Worm (Caenorhabditis elegans) whole organism, L3 larva: ENCODE measurements around the gene nep-4.

Experiments used
- ama-1 ChIP-seq: fragments of 150-350 bp; optimal IDR thresholded peaks from 2 replicates; lab custom pipeline; 2018
- ceh-28 ChIP-seq: fragments of 150-350 bp; optimal IDR thresholded peaks from 2 replicates; lab custom pipeline; 2014; ENCODE audit warnings: missing biosample characterization, missing genetic modification reagents, missing genetic modification characterization
- ceh-82 ChIP-seq: fragments of 150-350 bp; optimal IDR thresholded peaks from 2 replicates; lab custom pipeline; 2014; ENCODE audit warnings: missing biosample characterization, missing genetic modification characterization
- ceh-9 ChIP-seq: sonication (generic microtip); optimal IDR thresholded peaks from 2 replicates; lab custom pipeline; 2018; ENCODE audit warnings: missing biosample characterization, missing genetic modification characterization
- daf-12 ChIP-seq: fragments of 150-350 bp; optimal IDR thresholded peaks from 2 replicates; lab custom pipeline; 2014; ENCODE audit warnings: missing biosample characterization, missing genetic modification reagents, missing genetic modification characterization
- egl-27 ChIP-seq: sonication (generic microtip); optimal IDR thresholded peaks from 4 replicates; lab custom pipeline; 2017; ENCODE audit warnings: missing biosample characterization, missing genetic modification reagents, missing genetic modification characterization
- egl-5 ChIP-seq: fragments of 150-350 bp; optimal IDR thresholded peaks from 2 replicates; lab custom pipeline; 2017; ENCODE audit warnings: missing biosample characterization, missing genetic modification reagents, missing genetic modification characterization, inconsistent platforms
- elt-1 ChIP-seq: fragments of 150-350 bp; optimal IDR thresholded peaks from 2 replicates; lab custom pipeline; 2014; ENCODE audit warnings: missing biosample characterization, missing genetic modification characterization
- elt-2 ChIP-seq: sonication (generic microtip); optimal IDR thresholded peaks from 2 replicates; lab custom pipeline; 2016; ENCODE audit warnings: missing genetic modification reagents, mild to moderate bottlenecking, missing genetic modification characterization, missing compliant biosample characterization
- elt-3 ChIP-seq, 3 experiments: fragments of 150-350 bp in 1 of 3; sonication (generic microtip) in 2 of 3; optimal IDR thresholded peaks; 2 replicates in 2 of 3; 4 replicates in 1 of 3; lab custom pipeline; 2014 to 2017; ENCODE audit warnings: missing biosample characterization in 3 of 3, missing genetic modification characterization in 3 of 3
- eor-1 ChIP-seq, 2 experiments: fragments of 150-350 bp; optimal IDR thresholded peaks; 2 replicates each; lab custom pipeline; 2014 to 2018; ENCODE audit warnings: missing biosample characterization in 2 of 2, missing genetic modification characterization in 2 of 2
- fkh-2 ChIP-seq: fragments of 150-350 bp; optimal IDR thresholded peaks from 2 replicates; lab custom pipeline; 2014; ENCODE audit warnings: missing biosample characterization, missing genetic modification reagents, missing genetic modification characterization
- fos-1 ChIP-seq: fragments of 150-350 bp; optimal IDR thresholded peaks from 2 replicates; lab custom pipeline; 2014; ENCODE audit warnings: missing biosample characterization, missing genetic modification characterization
- hmg-11 ChIP-seq: sonication (generic microtip); optimal IDR thresholded peaks from 2 replicates; lab custom pipeline; 2016; ENCODE audit warnings: missing genetic modification characterization, missing compliant biosample characterization
- jun-1 ChIP-seq: fragments of 150-350 bp; optimal IDR thresholded peaks from 2 replicates; lab custom pipeline; 2014; ENCODE audit warnings: missing biosample characterization, missing genetic modification reagents, missing genetic modification characterization
- lsy-12 ChIP-seq: sonication (generic microtip); optimal IDR thresholded peaks from 2 replicates; lab custom pipeline; 2016; ENCODE audit warnings: mild to moderate bottlenecking, missing genetic modification characterization, missing compliant biosample characterization
- mdl-1 ChIP-seq: fragments of 150-350 bp; optimal IDR thresholded peaks from 2 replicates; lab custom pipeline; 2014; ENCODE audit warnings: missing biosample characterization, missing genetic modification characterization
- nfya-1 ChIP-seq: sonication (generic microtip); optimal IDR thresholded peaks from 2 replicates; lab custom pipeline; 2017; ENCODE audit warnings: missing genetic modification characterization, mild to moderate bottlenecking, missing compliant biosample characterization, antibody characterized with exemption, moderate library complexity; ENCODE audit not compliant: insufficient read depth
- nhr-11 ChIP-seq: fragments of 150-350 bp; optimal IDR thresholded peaks from 2 replicates; lab custom pipeline; 2014; ENCODE audit warnings: missing biosample characterization, missing genetic modification characterization
- nhr-12 ChIP-seq: fragments of 150-350 bp; optimal IDR thresholded peaks from 2 replicates; lab custom pipeline; 2014; ENCODE audit warnings: missing biosample characterization, missing genetic modification characterization
- nhr-23 ChIP-seq: fragments of 150-350 bp; optimal IDR thresholded peaks from 2 replicates; lab custom pipeline; 2014; ENCODE audit warnings: missing biosample characterization, missing genetic modification reagents, missing genetic modification characterization
- nhr-237 ChIP-seq: fragments of 150-350 bp; optimal IDR thresholded peaks from 2 replicates; lab custom pipeline; 2014; ENCODE audit warnings: missing biosample characterization, missing genetic modification characterization
- nhr-25 ChIP-seq: sonication (generic microtip); optimal IDR thresholded peaks from 2 replicates; lab custom pipeline; 2017; ENCODE audit warnings: missing biosample characterization, missing genetic modification characterization
- nhr-28 ChIP-seq: fragments of 150-350 bp; optimal IDR thresholded peaks from 2 replicates; lab custom pipeline; 2014; ENCODE audit warnings: missing biosample characterization, missing genetic modification characterization
- nhr-43 ChIP-seq: sonication (generic microtip); optimal IDR thresholded peaks from 2 replicates; lab custom pipeline; 2016; ENCODE audit warnings: mild to moderate bottlenecking, missing genetic modification characterization, missing compliant biosample characterization; ENCODE audit not compliant: poor library complexity, severe bottlenecking
- nhr-67 ChIP-seq: fragments of 150-350 bp; optimal IDR thresholded peaks from 2 replicates; lab custom pipeline; 2014; ENCODE audit warnings: missing biosample characterization, missing genetic modification characterization
- nhr-76 ChIP-seq: fragments of 150-350 bp; sonication (generic microtip); optimal IDR thresholded peaks from 5 replicates; lab custom pipeline; 2014; ENCODE audit warnings: missing biosample characterization, missing genetic modification characterization
- nhr-77 ChIP-seq: fragments of 150-350 bp; optimal IDR thresholded peaks from 2 replicates; lab custom pipeline; 2014; ENCODE audit warnings: missing biosample characterization, missing genetic modification characterization
- pha-4 ChIP-seq: fragments of 150-350 bp; optimal IDR thresholded peaks from 2 replicates; lab custom pipeline; 2014; ENCODE audit warnings: missing biosample characterization, missing genetic modification reagents, missing genetic modification characterization
- pqm-1 ChIP-seq: fragments of 150-350 bp; optimal IDR thresholded peaks from 2 replicates; lab custom pipeline; 2017; ENCODE audit warnings: missing biosample characterization, missing genetic modification characterization, inconsistent platforms
- skn-1 ChIP-seq: fragments of 150-350 bp; optimal IDR thresholded peaks from 2 replicates; lab custom pipeline; 2014; ENCODE audit warnings: missing biosample characterization, missing genetic modification characterization
- tbx-2 ChIP-seq: sonication (generic microtip); optimal IDR thresholded peaks from 2 replicates; lab custom pipeline; 2016; ENCODE audit warnings: mild to moderate bottlenecking, missing genetic modification characterization, missing compliant biosample characterization
- unc-39 ChIP-seq: sonication (generic microtip); optimal IDR thresholded peaks from 4 replicates; lab custom pipeline; 2017; ENCODE audit warnings: missing biosample characterization, missing genetic modification characterization
- unc-62 ChIP-seq: fragments of 150-350 bp; sonication (generic microtip); optimal IDR thresholded peaks from 4 replicates; lab custom pipeline; 2014; ENCODE audit warnings: missing biosample characterization, missing genetic modification reagents, missing genetic modification characterization
- ztf-11 ChIP-seq: fragments of 150-350 bp; optimal IDR thresholded peaks from 2 replicates; lab custom pipeline; 2014; ENCODE audit warnings: missing biosample characterization, missing genetic modification characterization
- ztf-4 ChIP-seq: fragments of 150-350 bp; optimal IDR thresholded peaks from 2 replicates; lab custom pipeline; 2014; ENCODE audit warnings: missing biosample characterization, missing genetic modification characterization

Gene nep-4

DNA sequence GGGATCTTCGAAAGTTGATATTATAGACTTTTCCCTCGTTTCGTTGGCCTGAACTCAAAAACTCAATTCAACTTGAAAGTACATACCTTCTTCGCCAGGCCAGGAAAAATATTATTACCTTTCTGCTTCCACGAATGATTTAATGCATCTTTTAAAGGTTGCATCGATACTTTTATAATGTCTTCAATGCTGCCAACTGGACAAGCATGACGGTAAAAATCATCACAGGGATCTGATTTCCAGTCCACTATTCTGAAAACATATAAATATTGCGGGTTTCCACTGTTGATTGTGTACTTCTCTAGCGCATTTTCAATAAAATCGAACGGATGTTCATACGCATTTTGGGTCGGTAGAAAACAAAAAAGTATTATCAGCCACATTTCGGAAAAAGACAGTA is at the start of gene nep-4:
nep-4 (minus strand) TSS at position 393 of the 400 bp plus-strand sequence.
- no peak for TF ChIP-seq unc-39
- no peak for TF ChIP-seq ceh-28 (tag; lab: Kevin White, UChicago)
- TF ChIP-seq tbx-2 (tag; lab: Kevin White, UChicago), result no peak
- TF ChIP-seq ztf-4 (tag; lab: Kevin White, UChicago), result no peak
- TF ChIP-seq fkh-2 (tag; lab: Kevin White, UChicago), result no peak
- TF ChIP-seq nhr-12 (tag; lab: Kevin White, UChicago), result no peak
- no peak for TF ChIP-seq skn-1 (tag; lab: Kevin White, UChicago)
- no peak for TF ChIP-seq unc-62 (GFP tag; lab: Kevin White, UChicago)
- no peak for TF ChIP-seq nhr-77 (tag; lab: Kevin White, UChicago)
- TF ChIP-seq elt-2, result no peak
- TF ChIP-seq nhr-25 (tag; lab: Kevin White, UChicago), result no peak
- TF ChIP-seq lsy-12 (tag; lab: Kevin White, UChicago), result no peak
- no peak for TF ChIP-seq egl-5 (tag; lab: Kevin White, UChicago)
- no peak for TF ChIP-seq elt-1 (tag; lab: Kevin White, UChicago)
- TF ChIP-seq nhr-43 (tag; lab: Kevin White, UChicago), result no peak
- no peak for TF ChIP-seq fos-1 (tag; lab: Kevin White, UChicago)
- TF ChIP-seq ceh-82 (tag; lab: Kevin White, UChicago), result no peak
- no peak for TF ChIP-seq mdl-1 (tag; lab: Kevin White, UChicago)

DNA sequence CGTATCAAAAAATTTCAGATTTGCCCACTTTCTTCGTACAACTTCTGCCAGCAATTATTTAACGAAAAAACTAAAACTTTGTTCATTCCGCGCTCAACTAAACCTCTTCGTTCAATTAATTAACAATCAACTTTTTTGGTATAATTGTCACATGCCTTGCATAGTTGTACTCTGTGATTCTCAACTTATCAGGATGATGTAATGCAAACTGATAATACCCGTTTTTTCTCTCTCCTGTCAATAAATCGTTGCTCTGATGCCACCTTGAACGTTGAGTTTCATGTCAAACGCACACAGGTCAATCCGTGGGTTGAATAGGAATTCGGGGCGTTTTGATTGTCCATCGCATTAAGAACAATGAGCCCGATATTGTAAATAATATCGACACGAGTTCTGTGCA is 42.4 kb upstream of the nep-4 start:
- no peak for TF ChIP-seq unc-62 (GFP tag; lab: Kevin White, UChicago)
- no peak for TF ChIP-seq nhr-77 (tag; lab: Kevin White, UChicago)
- peak; percentile 78 for TF ChIP-seq pqm-1
- peak; percentile 95 for TF ChIP-seq elt-2
- TF ChIP-seq eor-1 (tag; optimal IDR thresholded peaks at IDR 0.05; lab: Kevin White, UChicago), result no peak
- no peak for TF ChIP-seq daf-12
- TF ChIP-seq pha-4 (tag; lab: Kevin White, UChicago), result peak; percentile 73
- no peak for TF ChIP-seq lsy-12 (tag; lab: Kevin White, UChicago)
- TF ChIP-seq, all 47 proteins: peak for 3

DNA sequence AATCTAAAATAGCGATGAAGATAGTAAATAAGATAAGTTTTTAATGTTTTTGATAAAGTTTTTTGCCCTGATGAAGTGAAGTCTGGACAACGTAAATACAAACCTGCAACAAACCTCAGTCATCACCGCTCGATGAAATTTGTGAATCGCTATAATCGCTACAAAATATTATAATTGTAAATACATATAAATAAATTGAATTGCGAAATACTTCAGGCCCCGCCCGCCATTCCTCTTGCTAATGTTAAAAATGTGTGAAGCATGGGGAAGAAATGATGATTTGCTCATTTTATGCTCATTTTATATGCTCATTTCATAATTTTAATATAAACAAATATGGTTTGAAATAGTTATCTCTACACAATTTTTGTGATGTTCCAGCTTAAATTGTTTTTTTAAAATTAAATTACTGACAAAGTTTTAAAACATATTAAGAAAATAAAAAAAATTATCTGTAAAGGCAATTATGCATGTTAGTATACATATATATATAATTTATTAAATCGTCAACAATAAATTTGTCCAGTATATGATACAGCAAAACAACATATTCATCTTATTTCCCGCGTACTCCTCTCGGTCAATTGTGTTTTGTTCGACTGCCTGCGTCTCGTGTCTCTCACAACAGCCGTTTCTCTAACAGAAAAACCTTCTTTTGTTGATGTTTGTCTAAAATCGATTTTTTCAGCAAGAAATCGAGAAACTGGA is 41.0 kb upstream of the nep-4 start, which contains the start of gene sid-5:
sid-5 (plus strand) TSS at position 658 of the 708 bp plus-strand sequence.
- TF ChIP-seq eor-1 (tag; optimal IDR thresholded peaks at IDR 0.05; lab: Kevin White, UChicago) (no peak), elt-2 (peak; percentile 4), elt-3 (tag; optimal IDR thresholded peaks at IDR 0.05; lab: Kevin White, UChicago) (no peak), elt-1 (tag; lab: Kevin White, UChicago) (no peak), nhr-11 (tag; lab: Kevin White, UChicago) (no peak), nhr-28 (tag; lab: Kevin White, UChicago) (no peak), nhr-67 (tag; lab: Kevin White, UChicago) (no peak), skn-1 (tag; lab: Kevin White, UChicago) (no peak), nfya-1 (tag; lab: Kevin White, UChicago) (peak; percentile 7), pha-4 (tag; lab: Kevin White, UChicago) (peak; percentile 41)
- TF ChIP-seq, all 47 proteins: peak for 3

DNA sequence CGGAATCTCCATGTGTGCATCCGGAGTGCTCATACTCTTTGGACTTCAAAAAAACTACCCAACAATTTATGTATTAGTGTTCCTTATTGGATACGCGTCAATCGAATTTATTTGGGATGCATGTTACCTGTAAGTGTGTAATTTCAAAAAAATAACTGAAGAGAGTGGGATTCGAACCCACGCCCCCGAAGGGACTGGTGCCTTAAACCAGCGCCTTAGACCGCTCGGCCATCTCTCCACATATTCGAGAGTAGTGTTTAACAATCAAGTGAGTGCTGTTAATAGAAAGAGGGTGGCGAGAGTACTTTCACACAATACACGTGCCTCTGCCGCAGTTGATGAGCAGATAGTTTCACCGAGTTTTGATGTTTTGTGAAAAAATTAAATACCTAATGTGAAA is 39.7 kb upstream of the nep-4 start:
- TF ChIP-seq nfya-1 (tag; lab: Kevin White, UChicago) (peak; percentile 17), elt-1 (tag; lab: Kevin White, UChicago) (no peak), egl-27 (tag; lab: Kevin White, UChicago) (no peak), nhr-76 (no peak), nhr-23 (tag; lab: Kevin White, UChicago) (peak; percentile 10), pqm-1 (peak; percentile 22), ztf-11 (tag; lab: Kevin White, UChicago) (no peak), lsy-12 (tag; lab: Kevin White, UChicago) (peak; percentile 44), ceh-82 (tag; lab: Kevin White, UChicago) (no peak), ceh-28 (tag; lab: Kevin White, UChicago) (no peak), tbx-2 (tag; lab: Kevin White, UChicago) (peak; percentile 10), mdl-1 (tag; lab: Kevin White, UChicago) (peak; percentile 44), jun-1 (peak; percentile 56), nhr-77 (tag; lab: Kevin White, UChicago) (no peak), nhr-237 (tag; lab: Kevin White, UChicago) (no peak), fkh-2 (tag; lab: Kevin White, UChicago) (no peak), nhr-67 (tag; lab: Kevin White, UChicago) (no peak), ama-1 (lab: Kevin White, UChicago) (no peak), hmg-11 (tag; lab: Kevin White, UChicago) (peak; percentile 72), elt-3 (tag; optimal IDR thresholded peaks at IDR 0.05; lab: Kevin White, UChicago) (peak in 1 of 3 experiments; percentile 0), ceh-9 (no peak), egl-5 (tag; lab: Kevin White, UChicago) (no peak), nhr-25 (tag; lab: Kevin White, UChicago) (no peak), unc-62 (GFP tag; lab: Kevin White, UChicago) (peak; percentile 21), nhr-28 (tag; lab: Kevin White, UChicago) (no peak), elt-2 (peak; percentile 51), ztf-4 (tag; lab: Kevin White, UChicago) (no peak), nhr-43 (tag; lab: Kevin White, UChicago) (peak; percentile 74)
